Fruit fly (Drosophila melanogaster) whole organism, embryonic: ENCODE data around the gene CG4009.

Experiments
- Atf3 ChIP-seq: fragments of 200-800 bp; sonication (Bioruptor generic); optimal IDR thresholded peaks from 3 replicates; lab custom pipeline; 2016; ENCODE audit warnings: missing biosample characterization, missing genetic modification characterization
- CG10147 ChIP-seq: fragments of 200-800 bp; sonication (Bioruptor generic); optimal IDR thresholded peaks from 2 replicates; lab custom pipeline; 2019; ENCODE audit warnings: missing biosample characterization, mild to moderate bottlenecking, missing genetic modification characterization, moderate library complexity
- CG10979 ChIP-seq: fragments of 200-800 bp; sonication (Bioruptor generic); optimal IDR thresholded peaks from 2 replicates; lab custom pipeline; 2018; ENCODE audit warnings: missing biosample characterization, mild to moderate bottlenecking, missing genetic modification characterization, moderate library complexity
- CG12744 ChIP-seq: fragments of 200-800 bp; sonication (Bioruptor generic); optimal IDR thresholded peaks from 2 replicates; lab custom pipeline; 2016; ENCODE audit warnings: missing biosample characterization, missing genetic modification characterization
- CG13287 ChIP-seq: fragments of 200-800 bp; sonication (Bioruptor generic); IDR thresholded peaks from 2 replicates; pipeline ENCODE4 v1.3.6; 2022; ENCODE audit warnings: missing biosample characterization, missing genetic modification characterization; ENCODE audit not compliant: partially characterized antibody
- CG13775 ChIP-seq: fragments of 200-800 bp; sonication (Bioruptor generic); optimal IDR thresholded peaks from 3 replicates; lab custom pipeline; 2017; ENCODE audit warnings: missing biosample characterization, mild to moderate bottlenecking, missing genetic modification characterization
- CG14050 ChIP-seq: fragments of 200-800 bp; sonication (Bioruptor generic); IDR thresholded peaks from 3 replicates; pipeline ENCODE4 v1.3.6; 2022; ENCODE audit warnings: missing biosample characterization, missing genetic modification characterization
- CG14441 ChIP-seq: fragments of 200-800 bp; sonication (Bioruptor generic); IDR thresholded peaks from 2 replicates; pipeline ENCODE4 v1.3.6; 2022; ENCODE audit warnings: missing biosample characterization, missing genetic modification characterization
- CG15479 ChIP-seq: fragments of 200-800 bp; sonication (Bioruptor generic); optimal IDR thresholded peaks from 3 replicates; lab custom pipeline; 2019; ENCODE audit warnings: missing biosample characterization, mild to moderate bottlenecking, missing genetic modification characterization, moderate library complexity
- CG2202 ChIP-seq: fragments of 200-800 bp; sonication (Bioruptor generic); optimal IDR thresholded peaks from 2 replicates; lab custom pipeline; 2018; ENCODE audit warnings: missing biosample characterization, mild to moderate bottlenecking, missing genetic modification characterization
- CG30020 ChIP-seq: fragments of 200-800 bp; optimal IDR thresholded peaks from 2 replicates; lab custom pipeline; 2019; ENCODE audit warnings: missing biosample characterization, mild to moderate bottlenecking, missing genetic modification characterization, moderate library complexity
- CG43689 ChIP-seq: fragments of 200-800 bp; sonication (Bioruptor generic); IDR thresholded peaks from 2 replicates; pipeline ENCODE4 v1.3.6; 2022; ENCODE audit warnings: missing biosample characterization, missing genetic modification characterization
- CG4424 ChIP-seq: fragments of 200-800 bp; sonication (Bioruptor generic); optimal IDR thresholded peaks from 3 replicates; lab custom pipeline; 2016; ENCODE audit warnings: missing biosample characterization, missing genetic modification characterization
- CG4707 ChIP-seq: fragments of 200-800 bp; sonication (Bioruptor generic); optimal IDR thresholded peaks from 2 replicates; lab custom pipeline; 2018; ENCODE audit warnings: missing biosample characterization, mild to moderate bottlenecking, missing genetic modification characterization, moderate library complexity
- CG5953 ChIP-seq: fragments of 200-800 bp; sonication (Bioruptor generic); IDR thresholded peaks from 2 replicates; pipeline ENCODE4 v1.3.6; 2022; ENCODE audit warnings: missing biosample characterization, missing genetic modification characterization
- CG8290 ChIP-seq, 3 experiments: fragments of 200-800 bp; sonication (Bioruptor generic); optimal IDR thresholded peaks; 2 replicates each; lab custom pipeline; 2016 to 2019; ENCODE audit warnings: missing biosample characterization in 3 of 3, missing genetic modification characterization in 3 of 3, mild to moderate bottlenecking in 2 of 3, moderate library complexity in 1 of 3
- CG8359 ChIP-seq: fragments of 200-800 bp; sonication (Bioruptor generic); optimal IDR thresholded peaks from 2 replicates; lab custom pipeline; 2017; ENCODE audit warnings: missing biosample characterization, mild to moderate bottlenecking, missing genetic modification characterization, borderline replicate concordance
- Elba2 ChIP-seq: fragments of 200-800 bp; sonication (Bioruptor generic); optimal IDR thresholded peaks from 3 replicates; lab custom pipeline; 2016; ENCODE audit warnings: missing biosample characterization, missing genetic modification characterization
- Hey ChIP-seq: fragments of 200-800 bp; sonication (Bioruptor generic); optimal IDR thresholded peaks from 3 replicates; lab custom pipeline; 2018; ENCODE audit warnings: missing biosample characterization, mild to moderate bottlenecking, missing genetic modification characterization
- Hr39 ChIP-seq: fragments of >200 bp; optimal IDR thresholded peaks from 2 replicates; lab custom pipeline; 2017
- Med ChIP-seq: fragments of 200-800 bp; sonication (Bioruptor generic); peaks from one replicate; lab custom pipeline; 2016; ENCODE audit warnings: missing biosample characterization, missing genetic modification characterization, mild to moderate bottlenecking, inconsistent platforms, moderate library complexity
- Meics ChIP-seq: fragments of 200-800 bp; sonication (Bioruptor generic); optimal IDR thresholded peaks from 2 replicates; lab custom pipeline; 2017; ENCODE audit warnings: missing biosample characterization, mild to moderate bottlenecking, missing genetic modification characterization
- NK7.1 ChIP-seq: fragments of 200-800 bp; sonication (Bioruptor generic); optimal IDR thresholded peaks from 3 replicates; lab custom pipeline; 2016; ENCODE audit warnings: missing biosample characterization, missing genetic modification characterization
- Oli ChIP-seq: fragments of 200-800 bp; sonication (Bioruptor generic); optimal IDR thresholded peaks from 2 replicates; lab custom pipeline; 2018; ENCODE audit warnings: missing biosample characterization, mild to moderate bottlenecking, missing genetic modification characterization, moderate library complexity
- Poxn ChIP-seq: fragments of 200-800 bp; sonication (Bioruptor generic); IDR thresholded peaks from 2 replicates; pipeline ENCODE4 v1.3.6; 2022; ENCODE audit warnings: missing biosample characterization, missing genetic modification characterization
- Side ChIP-seq: fragments of 200-800 bp; sonication (Bioruptor generic); optimal IDR thresholded peaks from 2 replicates; lab custom pipeline; 2016; ENCODE audit warnings: missing biosample characterization, missing genetic modification characterization
- Spps ChIP-seq: fragments of 200-800 bp; sonication (Bioruptor generic); optimal IDR thresholded peaks from 2 replicates; lab custom pipeline; 2018; ENCODE audit warnings: missing biosample characterization, mild to moderate bottlenecking, missing genetic modification characterization
- Taf1 ChIP-seq: fragments of 200-800 bp; sonication (Bioruptor generic); IDR thresholded peaks from 2 replicates; pipeline ENCODE4 v1.3.6; 2022; ENCODE audit warnings: missing biosample characterization, missing genetic modification characterization
- Xbp1 ChIP-seq: fragments of 200-800 bp; sonication (Bioruptor generic); optimal IDR thresholded peaks from 3 replicates; lab custom pipeline; 2016; ENCODE audit warnings: missing biosample characterization, mild to moderate bottlenecking, missing genetic modification characterization
- Xrp1 ChIP-seq: fragments of 200-800 bp; sonication (Bioruptor generic); IDR thresholded peaks from 2 replicates; pipeline ENCODE4 v1.3.6; 2022; ENCODE audit warnings: missing biosample characterization, missing genetic modification characterization
- ac ChIP-seq: fragments of 200-800 bp; sonication (Bioruptor generic); optimal IDR thresholded peaks from 3 replicates; lab custom pipeline; 2017; ENCODE audit warnings: missing biosample characterization, mild to moderate bottlenecking, missing genetic modification characterization
- bcd ChIP-seq: fragments of 200-800 bp; sonication (Bioruptor generic); optimal IDR thresholded peaks from 2 replicates; lab custom pipeline; 2017; ENCODE audit warnings: missing biosample characterization, mild to moderate bottlenecking, missing genetic modification characterization
- croc ChIP-seq: fragments of 200-800 bp; sonication (Bioruptor generic); conservative IDR thresholded peaks from 3 replicates; pipeline ENCODE4 v1.3.6; 2022; ENCODE audit warnings: missing biosample characterization, missing genetic modification characterization
- emc ChIP-seq: fragments of 200-800 bp; sonication (Bioruptor generic); optimal IDR thresholded peaks from 2 replicates; lab custom pipeline; 2016; ENCODE audit warnings: missing biosample characterization, missing genetic modification characterization
- fd64A ChIP-seq: fragments of 200-800 bp; sonication (Bioruptor generic); optimal IDR thresholded peaks from 3 replicates; lab custom pipeline; 2018; ENCODE audit warnings: missing biosample characterization, mild to moderate bottlenecking, missing genetic modification characterization
- fu2 ChIP-seq: fragments of 200-800 bp; sonication (Bioruptor generic); optimal IDR thresholded peaks from 2 replicates; lab custom pipeline; 2016; ENCODE audit warnings: missing biosample characterization, missing genetic modification characterization
- ind ChIP-seq: fragments of 200-800 bp; sonication (Bioruptor generic); optimal IDR thresholded peaks from 3 replicates; lab custom pipeline; 2016; ENCODE audit warnings: missing biosample characterization, missing genetic modification characterization
- jumu ChIP-seq: fragments of 200-800 bp; sonication (Bioruptor generic); optimal IDR thresholded peaks from 3 replicates; lab custom pipeline; 2016; ENCODE audit warnings: missing biosample characterization, missing genetic modification characterization
- mld ChIP-seq: fragments of 200-800 bp; sonication (Bioruptor generic); IDR thresholded peaks from 3 replicates; pipeline ENCODE4 v1.3.6; 2022; ENCODE audit warnings: missing biosample characterization, missing genetic modification characterization; ENCODE audit not compliant: partially characterized antibody
- peb ChIP-seq: fragments of 200-800 bp; sonication (Bioruptor generic); IDR thresholded peaks from 2 replicates; pipeline ENCODE4 v1.3.6; 2022; ENCODE audit warnings: missing biosample characterization, missing genetic modification characterization
- scrt ChIP-seq: fragments of 200-800 bp; sonication (Bioruptor generic); optimal IDR thresholded peaks from 2 replicates; lab custom pipeline; 2018; ENCODE audit warnings: missing biosample characterization, mild to moderate bottlenecking, missing genetic modification characterization, moderate library complexity
- sd ChIP-seq: fragments of 200-800 bp; sonication (Bioruptor generic); optimal IDR thresholded peaks from 3 replicates; lab custom pipeline; 2018; ENCODE audit warnings: missing biosample characterization, mild to moderate bottlenecking, missing genetic modification characterization, moderate library complexity
- sim ChIP-seq: fragments of 200-800 bp; sonication (Bioruptor generic); IDR thresholded peaks from 2 replicates; pipeline ENCODE4 v1.3.6; 2022; ENCODE audit warnings: missing biosample characterization, missing genetic modification characterization
- tgo ChIP-seq: fragments of 200-800 bp; sonication (Bioruptor generic); IDR thresholded peaks from 3 replicates; pipeline ENCODE4 v1.3.6; 2022; ENCODE audit warnings: missing biosample characterization, missing genetic modification characterization
- tin ChIP-seq: fragments of 200-800 bp; sonication (Bioruptor generic); optimal IDR thresholded peaks from 3 replicates; lab custom pipeline; 2016; ENCODE audit warnings: missing biosample characterization, missing genetic modification characterization
- vnd ChIP-seq: fragments of 200-800 bp; sonication (Bioruptor generic); IDR thresholded peaks from 3 replicates; pipeline ENCODE4 v1.3.6; 2022; ENCODE audit warnings: missing biosample characterization, missing genetic modification characterization; ENCODE audit not compliant: partially characterized antibody
- vvl ChIP-seq: fragments of 200-800 bp; sonication (Bioruptor generic); IDR thresholded peaks from 2 replicates; pipeline ENCODE4 v1.3.6; 2022; ENCODE audit warnings: missing biosample characterization, missing genetic modification characterization
- wek ChIP-seq: fragments of 200-800 bp; sonication (Bioruptor generic); optimal IDR thresholded peaks from 3 replicates; lab custom pipeline; 2018; ENCODE audit warnings: missing biosample characterization, mild to moderate bottlenecking, missing genetic modification characterization, moderate library complexity
- zf30C ChIP-seq: fragments of 200-800 bp; sonication (Bioruptor generic); optimal IDR thresholded peaks from 3 replicates; lab custom pipeline; 2018; ENCODE audit warnings: missing biosample characterization, mild to moderate bottlenecking, missing genetic modification characterization

The CG4009 gene

dm6 chr3R:17078961-17079858, 43.4 kb upstream of the CG4009 start (continued):
- TF ChIP-seq Xbp1 (GFP tag; lab: Kevin White, UChicago) (no peak), jumu (GFP tag; lab: Kevin White, UChicago) (no peak), Hr39 (lab: Kevin White, UChicago) (no peak), CG14050 (no peak), tin (GFP tag; lab: Kevin White, UChicago) (no peak), Med (peak; percentile 87), Meics (peak; percentile 42), Taf1 (GFP tag; lab: Robert Waterston, UW) (peak; percentile 21; the same call in 1 of the 2 replicates), fu2 (GFP tag; lab: Kevin White, UChicago) (no peak), vvl (GFP tag; lab: Robert Waterston, UW) (peak; percentile 21; the same call in 1 of the 2 replicates), wek (GFP tag; lab: Kevin White, UChicago) (peak; percentile 73), CG13287 (GFP tag; lab: Robert Waterston, UW) (no peak; the same call in 1 of the 2 replicates), CG13775 (GFP tag; lab: Kevin White, UChicago) (no peak), CG8359 (GFP tag; lab: Kevin White, UChicago) (peak; percentile 34), Hey (tag; lab: Kevin White, UChicago) (no peak), CG4707 (GFP tag; lab: Kevin White, UChicago) (peak; percentile 46), peb (GFP tag; lab: Robert Waterston, UW) (no peak), CG8290 (GFP tag; optimal IDR thresholded peaks at IDR 0.05; lab: Kevin White, UChicago) (no peak), CG8290 (tag; optimal IDR thresholded peaks at IDR 0.05; lab: Kevin White, UChicago) (peak; percentile 13 to 74), bcd (GFP tag; lab: Kevin White, UChicago) (no peak), ind (GFP tag; lab: Kevin White, UChicago) (no peak), croc (GFP tag; lab: Robert Waterston, UW) (no peak), Elba2 (GFP tag; lab: Kevin White, UChicago) (no peak), zf30C (no peak), ac (GFP tag; lab: Kevin White, UChicago) (peak; percentile 61), mld (no peak), Xrp1 (GFP tag; lab: Robert Waterston, UW) (peak; percentile 36; the same call in 1 of the 2 replicates), CG43689 (GFP tag; lab: Robert Waterston, UW) (no peak), CG2202 (tag; lab: Kevin White, UChicago) (peak; percentile 39), Spps (tag; lab: Kevin White, UChicago) (no peak), vnd (GFP tag; lab: Robert Waterston, UW) (no peak), CG4424 (no peak), scrt (GFP tag; lab: Kevin White, UChicago) (no peak), sd (peak; percentile 27), tgo (GFP tag; lab: Robert Waterston, UW) (no peak), emc (GFP tag; lab: Kevin White, UChicago) (no peak), CG12744 (GFP tag; lab: Kevin White, UChicago) (no peak), Side (GFP tag; lab: Kevin White, UChicago) (no peak), NK7.1 (GFP tag; lab: Kevin White, UChicago) (no peak), CG30020 (tag; lab: Kevin White, UChicago) (no peak), CG15479 (GFP tag; lab: Kevin White, UChicago) (peak; percentile 95), CG5953 (GFP tag; lab: Robert Waterston, UW) (no peak), Oli (no peak), CG14441 (0 out of 2 replicates have a peak, but pooled peaks have one; percentile 10), Poxn (GFP tag; lab: Robert Waterston, UW) (no peak), CG10147 (GFP tag; lab: Kevin White, UChicago) (no peak), fd64A (GFP tag; lab: Kevin White, UChicago) (peak; percentile 67), CG10979 (tag; lab: Kevin White, UChicago) (no peak), Atf3 (no peak), sim (GFP tag; lab: Robert Waterston, UW) (no peak)
